Worm (Caenorhabditis elegans) whole organism, mixed stage, embryonic: Measurements from ENCODE around the gene K11D12.13.

Source experiments
- elt-1 ChIP-seq: sonication (generic microtip); optimal IDR thresholded peaks from 2 replicates; lab custom pipeline; 2017; ENCODE audit warnings: missing genetic modification characterization, mild to moderate bottlenecking, missing compliant biosample characterization, antibody characterized with exemption, moderate library complexity, borderline replicate concordance; ENCODE audit not compliant: insufficient read depth
- elt-3 ChIP-seq: fragments of 150-350 bp; optimal IDR thresholded peaks from 2 replicates; lab custom pipeline; 2014; ENCODE audit warnings: missing biosample characterization, missing genetic modification characterization
- nhr-2 ChIP-seq: fragments of 150-350 bp; optimal IDR thresholded peaks from 2 replicates; lab custom pipeline; 2014; ENCODE audit warnings: missing biosample characterization, missing genetic modification characterization
- nhr-237 ChIP-seq: fragments of 150-350 bp; optimal IDR thresholded peaks from 2 replicates; lab custom pipeline; 2014; ENCODE audit warnings: missing biosample characterization, missing genetic modification characterization

ce11 chrV:5049333-5049942 is 16.2 kb downstream of the K11D12.13 start, which contains the start of the genes pqn-51 and K11D12.14:
- no peak for TF ChIP-seq nhr-2 (tag; lab: Kevin White, UChicago)
- TF ChIP-seq nhr-237 (tag; lab: Kevin White, UChicago): peak; percentile 92
- TF ChIP-seq elt-1 (tag; lab: Kevin White, UChicago): no peak
- no peak for TF ChIP-seq elt-3
